Worm (Caenorhabditis elegans): ENCODE results near the gene srbc-33.

srbc-33 gene

DNA sequence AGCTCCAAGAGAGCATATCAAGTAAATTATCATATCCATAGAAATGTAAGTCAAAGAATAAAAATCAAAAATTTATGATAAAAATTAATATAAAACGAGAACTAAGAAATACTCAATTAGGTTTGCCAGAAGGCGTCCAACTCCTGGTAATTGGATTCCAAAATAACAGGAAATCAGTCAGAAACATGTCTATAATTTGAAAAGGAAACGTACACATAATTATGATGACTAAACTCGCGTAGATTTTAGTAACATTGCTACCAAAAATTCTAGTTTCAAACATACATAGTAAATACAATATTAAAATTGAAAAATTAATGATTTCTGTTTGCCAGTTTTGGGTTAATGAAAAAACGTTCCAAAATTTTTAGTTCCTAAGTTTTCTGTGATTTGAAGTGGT lies at the start of gene srbc-33:
Gene srbc-33 (minus strand): TSS at position 101 of the 400 bp plus-strand sequence.
- TF ChIP-seq nhr-129 (tag; optimal IDR thresholded peaks at IDR 0.05) (no peak), sma-3 (GFP tag; optimal IDR thresholded peaks at IDR 0.05) (no peak), fos-1 (tag; optimal IDR thresholded peaks at IDR 0.05) (no peak), nhr-10 (tag; optimal IDR thresholded peaks at IDR 0.05) (no peak), R02D3.7 (tag; optimal IDR thresholded peaks at IDR 0.05) (no peak), unc-55 (GFP tag; optimal IDR thresholded peaks at IDR 0.05) (no peak), unc-62 (GFP tag; optimal IDR thresholded peaks at IDR 0.05) (no peak), crh-2 (tag; optimal IDR thresholded peaks at IDR 0.05) (no peak), peb-1 (tag; optimal IDR thresholded peaks at IDR 0.05) (no peak)

DNA sequence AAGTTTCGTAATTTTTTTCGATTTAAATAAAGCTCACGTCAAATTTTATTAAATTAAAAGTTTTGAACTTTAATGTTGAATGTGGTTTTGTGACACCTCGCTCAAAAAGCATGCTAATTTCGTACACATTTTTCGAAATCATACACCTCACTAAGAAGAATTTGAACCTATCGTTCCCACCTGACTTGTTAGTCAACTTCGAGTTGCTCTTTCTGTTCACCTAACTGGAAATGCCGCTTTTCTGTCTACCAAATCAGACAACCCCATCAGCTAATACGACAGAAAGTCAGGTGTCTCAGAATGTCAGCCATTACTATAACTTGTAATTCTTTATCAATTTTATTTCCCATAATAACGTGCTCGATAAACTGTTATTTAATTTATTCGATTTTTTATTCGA lies 45.8 kb upstream of the srbc-33 start, which contains the start of gene srbc-66:
Gene srbc-66 (plus strand): TSS at position 301 of the 400 bp plus-strand sequence.
- TF ChIP-seq peb-1 (tag; optimal IDR thresholded peaks at IDR 0.05) (no peak), nhr-11 (tag; optimal IDR thresholded peaks at IDR 0.05) (no peak)

DNA sequence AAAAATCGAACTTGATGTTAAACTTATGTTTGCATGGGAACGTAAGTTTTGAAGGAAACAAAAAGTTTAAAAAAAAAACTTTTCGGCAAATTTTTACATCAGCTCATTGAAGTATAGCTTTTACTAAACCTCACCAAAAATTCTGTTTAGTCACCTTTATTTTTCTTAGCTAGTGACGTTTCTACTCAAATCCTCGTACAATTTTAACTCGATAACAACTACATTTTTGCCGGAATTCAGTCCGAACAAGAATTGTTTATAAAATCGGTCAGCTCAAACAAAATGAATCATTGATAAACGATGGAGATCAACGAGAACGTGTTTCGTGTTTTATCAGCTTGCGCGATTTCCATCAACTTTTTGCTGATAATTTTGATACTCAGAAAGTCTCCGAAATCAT lies 42.3 kb upstream of the srbc-33 start, which contains the start of gene str-260:
Gene str-260 (plus strand): TSS at position 301 of the 400 bp plus-strand sequence.
- TF ChIP-seq unc-55 (GFP tag; optimal IDR thresholded peaks at IDR 0.05) (no peak), sem-4 (tag; optimal IDR thresholded peaks at IDR 0.05) (no peak), nhr-237 (tag; optimal IDR thresholded peaks at IDR 0.05) (no peak), lin-11 (tag; optimal IDR thresholded peaks at IDR 0.05) (no peak), mab-5 (tag; optimal IDR thresholded peaks at IDR 0.05) (no peak), aly-2 (tag; optimal IDR thresholded peaks at IDR 0.05) (no peak), ztf-11 (tag; optimal IDR thresholded peaks at IDR 0.05) (no peak), zag-1 (tag; optimal IDR thresholded peaks at IDR 0.05) (no peak), Y55F3AM.14 (GFP tag; optimal IDR thresholded peaks at IDR 0.05) (no peak), peb-1 (tag; optimal IDR thresholded peaks at IDR 0.05) (no peak), ceh-82 (tag; optimal IDR thresholded peaks at IDR 0.05) (no peak), mdl-1 (tag; optimal IDR thresholded peaks at IDR 0.05) (no peak), gmeb-1 (tag; optimal IDR thresholded peaks at IDR 0.05) (no peak), lin-39 (tag; optimal IDR thresholded peaks at IDR 0.05) (no peak), ceh-16 (tag; optimal IDR thresholded peaks at IDR 0.05) (no peak), crh-2 (tag; optimal IDR thresholded peaks at IDR 0.05) (no peak), C34F6.9 (tag; optimal IDR thresholded peaks at IDR 0.05) (no peak), blmp-1 (tag; optimal IDR thresholded peaks at IDR 0.05; ENCODE audit: insufficient read depth) (no peak)

DNA sequence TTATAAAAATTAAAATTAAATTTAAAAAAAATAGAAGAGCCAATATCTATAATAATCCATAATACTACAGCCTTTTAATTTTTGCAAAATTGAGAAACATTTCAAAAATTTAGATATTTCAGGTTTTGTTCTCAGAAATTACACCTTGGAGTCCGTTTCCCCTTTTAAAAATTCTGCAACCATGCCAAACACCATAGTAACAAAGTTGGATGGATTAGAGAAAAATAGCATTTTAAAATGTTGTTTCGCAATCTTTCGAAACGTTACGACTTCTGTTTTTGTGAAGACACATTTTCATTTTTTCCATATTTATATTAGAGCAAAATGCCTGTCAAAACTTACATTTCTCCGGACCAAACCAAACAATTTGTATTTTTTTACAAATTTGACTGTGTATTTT lies 40.4 kb upstream of the srbc-33 start, which contains the start of gene T24A6.7:
Gene T24A6.7 (plus strand): TSS at position 301 of the 400 bp plus-strand sequence.
- no peak for TF ChIP-seq nhr-77 (tag; optimal IDR thresholded peaks at IDR 0.05)
- no peak for TF ChIP-seq ztf-11 (tag; optimal IDR thresholded peaks at IDR 0.05)
- TF ChIP-seq gmeb-1 (tag; optimal IDR thresholded peaks at IDR 0.05): no peak

DNA sequence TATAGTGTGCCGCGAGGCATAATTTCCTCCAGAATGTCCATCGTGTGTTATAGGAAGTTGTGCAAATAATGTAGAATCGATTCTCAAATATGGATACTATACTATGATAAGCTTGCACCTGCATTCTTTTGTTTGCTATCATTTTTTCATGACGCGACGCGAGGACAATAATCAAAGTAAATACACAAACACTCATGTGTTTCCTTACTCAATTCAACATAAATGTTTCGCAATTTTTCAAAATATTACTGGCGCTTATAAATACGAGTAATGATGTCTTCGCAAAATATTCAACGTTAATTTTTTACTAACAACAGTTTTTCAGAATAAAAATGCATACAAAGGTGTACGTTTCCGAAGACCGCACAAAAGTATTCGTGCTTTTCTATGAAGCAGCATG lies 38.7 kb upstream of the srbc-33 start, which contains the start of gene irg-1:
Gene irg-1 (plus strand): TSS at position 326 of the 400 bp plus-strand sequence.
- TF ChIP-seq ztf-4 (tag; optimal IDR thresholded peaks at IDR 0.05): no peak
- TF ChIP-seq nhr-6 (tag; optimal IDR thresholded peaks at IDR 0.05): no peak
- TF ChIP-seq lin-13 (GFP tag; optimal IDR thresholded peaks at IDR 0.05): no peak
- no peak for TF ChIP-seq nhr-25 (tag; optimal IDR thresholded peaks at IDR 0.05)
- no peak for TF ChIP-seq skn-1 (tag; optimal IDR thresholded peaks at IDR 0.05)
- TF ChIP-seq crh-2 (tag; optimal IDR thresholded peaks at IDR 0.05): no peak
- TF ChIP-seq mbf-1 (tag; optimal IDR thresholded peaks at IDR 0.05): no peak
- TF ChIP-seq fos-1 (tag; optimal IDR thresholded peaks at IDR 0.05): no peak
- no peak for TF ChIP-seq mdl-1 (tag; optimal IDR thresholded peaks at IDR 0.05)
- no peak for TF ChIP-seq aly-2 (tag; optimal IDR thresholded peaks at IDR 0.05)
- no peak for TF ChIP-seq peb-1 (tag; optimal IDR thresholded peaks at IDR 0.05)
- no peak for TF ChIP-seq sma-3 (GFP tag; optimal IDR thresholded peaks at IDR 0.05)
- no peak for TF ChIP-seq unc-39 (tag; optimal IDR thresholded peaks at IDR 0.05)

DNA sequence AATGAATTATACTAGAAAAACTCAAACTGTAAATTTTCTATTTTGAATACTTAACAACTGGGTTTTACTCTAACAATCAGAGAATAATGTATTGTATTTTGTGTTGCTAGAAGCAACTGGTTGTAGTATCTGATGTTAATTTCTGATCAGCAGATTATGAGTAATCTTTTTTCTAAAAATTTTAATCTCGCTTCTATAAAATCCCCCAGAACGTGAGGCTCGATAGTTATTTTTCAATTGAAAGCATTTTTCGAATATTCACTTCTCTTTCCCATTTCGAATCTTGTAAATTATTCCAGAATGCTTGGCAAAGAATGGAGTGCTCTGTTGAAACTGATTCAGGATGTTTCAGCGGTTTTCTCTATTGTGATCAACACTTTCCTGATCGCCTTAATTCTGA lies 33.3 kb upstream of the srbc-33 start, which contains the start of gene str-227:
Gene str-227 (plus strand): TSS at position 301 of the 400 bp plus-strand sequence.
- TF ChIP-seq peb-1 (tag; optimal IDR thresholded peaks at IDR 0.05): no peak
- TF ChIP-seq sma-9 (GFP tag; optimal IDR thresholded peaks at IDR 0.05): no peak
- no peak for TF ChIP-seq sma-9 (tag; optimal IDR thresholded peaks at IDR 0.05)
- no peak for TF ChIP-seq aly-2 (tag; optimal IDR thresholded peaks at IDR 0.05)
- TF ChIP-seq blmp-1 (tag; optimal IDR thresholded peaks at IDR 0.05; ENCODE audit: insufficient read depth): no peak

Data from whole organism, L2 larva.